Worm (Caenorhabditis elegans): ENCODE measurements around the gene T19D7.6.

ce11 chrX:641440-641839 lies 29.2 kb downstream of the T19D7.6 start, which contains the start of gene M6.11:
- no peak for TF ChIP-seq W03F9.2 (tag; optimal IDR thresholded peaks at IDR 0.05)
- no peak for TF ChIP-seq him-1 (tag; optimal IDR thresholded peaks at IDR 0.05)
- TF ChIP-seq dao-5 (tag; optimal IDR thresholded peaks at IDR 0.05), result no peak
